Worm (Caenorhabditis elegans) whole organism, young adult: Measurements from ENCODE around the gene ser-2.

Experiments
- let-526 ChIP-seq: fragments of 200-800 bp; sonication (Bioruptor generic); IDR thresholded peaks from 2 replicates; pipeline ENCODE4 v1.3.6; 2022; ENCODE audit warnings: missing genetic modification reagents, missing genetic modification characterization, missing compliant biosample characterization
- snpc-1.1 ChIP-seq: sonication (generic microtip); optimal IDR thresholded peaks from 2 replicates; lab custom pipeline; 2017; ENCODE audit warnings: missing genetic modification characterization, mild to moderate bottlenecking, missing compliant biosample characterization, antibody characterized with exemption, moderate library complexity, missing genotype, missing genetic modification reagents; ENCODE audit not compliant: insufficient read depth
- tbp1 ChIP-seq: fragments of 200-800 bp; sonication (Bioruptor generic); optimal IDR thresholded peaks from 2 replicates; lab custom pipeline; 2018; ENCODE audit warnings: mild to moderate bottlenecking, missing genetic modification characterization, missing compliant biosample characterization
- ztf-6 ChIP-seq: fragments of 200-800 bp; sonication (Bioruptor generic); IDR thresholded peaks from 2 replicates; pipeline ENCODE4 v1.3.6; 2022; ENCODE audit warnings: missing genetic modification reagents, missing genetic modification characterization, missing compliant biosample characterization

DNA sequence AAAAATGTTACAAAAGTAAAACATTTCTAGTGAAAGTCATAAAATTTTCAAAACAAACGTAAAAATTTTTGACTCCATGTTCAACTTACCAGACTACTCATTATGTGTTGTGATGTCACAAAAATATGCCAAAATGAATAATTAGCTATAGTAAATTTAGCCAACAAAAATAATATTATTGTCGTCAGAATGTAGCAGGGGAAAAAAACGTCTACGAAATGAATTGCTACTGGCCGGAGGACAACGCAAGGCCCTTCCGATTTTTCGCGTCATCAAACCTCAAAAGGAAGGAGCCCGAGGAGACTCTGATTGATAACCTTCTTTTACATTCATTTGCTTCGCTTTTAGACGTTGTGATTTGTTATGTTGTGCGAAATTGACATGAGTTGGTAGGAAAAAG, at the start of gene ser-2:
- no peak for TF ChIP-seq ztf-6 (GFP tag; lab: Robert Waterston, UW)
- no peak for TF ChIP-seq tbp1 (GFP tag; lab: Kevin White, UChicago)
- no peak for TF ChIP-seq snpc-1.1 (tag; lab: Kevin White, UChicago)
- TF ChIP-seq let-526: no peak
